Worm (Caenorhabditis elegans) whole organism, mixed stage, embryonic: ENCODE results near the gene sdz-33.

Experiments used
- bed-3 ChIP-seq: fragments of 200-800 bp; sonication (Bioruptor generic); optimal IDR thresholded peaks from 3 replicates; lab custom pipeline; 2018; ENCODE audit warnings: mild to moderate bottlenecking, missing genetic modification characterization, moderate library complexity, missing compliant biosample characterization
- ceh-39 ChIP-seq: fragments of 150-350 bp; optimal IDR thresholded peaks from 2 replicates; lab custom pipeline; 2014; ENCODE audit warnings: missing biosample characterization, missing genetic modification characterization
- ces-1 ChIP-seq: fragments of 150-350 bp; optimal IDR thresholded peaks from 2 replicates; lab custom pipeline; 2014; ENCODE audit warnings: missing biosample characterization, missing genetic modification reagents, missing genetic modification characterization
- drap-1 ChIP-seq: fragments of 200-800 bp; sonication (Bioruptor generic); optimal IDR thresholded peaks from 3 replicates; lab custom pipeline; 2018; ENCODE audit warnings: mild to moderate bottlenecking, missing genetic modification characterization, missing compliant biosample characterization
- elt-1 ChIP-seq: sonication (generic microtip); optimal IDR thresholded peaks from 2 replicates; lab custom pipeline; 2017; ENCODE audit warnings: missing genetic modification characterization, mild to moderate bottlenecking, missing compliant biosample characterization, antibody characterized with exemption, moderate library complexity, borderline replicate concordance; ENCODE audit not compliant: insufficient read depth
- nhr-12 ChIP-seq: fragments of 150-350 bp; optimal IDR thresholded peaks from 2 replicates; lab custom pipeline; 2014; ENCODE audit warnings: missing biosample characterization, missing genetic modification characterization
- nhr-237 ChIP-seq: fragments of 150-350 bp; optimal IDR thresholded peaks from 2 replicates; lab custom pipeline; 2014; ENCODE audit warnings: missing biosample characterization, missing genetic modification characterization
- pha-4 ChIP-seq: fragments of 150-350 bp; optimal IDR thresholded peaks from 2 replicates; lab custom pipeline; 2018; ENCODE audit warnings: missing biosample characterization, missing genetic modification reagents, missing genetic modification characterization
- sptf-1 ChIP-seq: sonication (generic microtip); optimal IDR thresholded peaks from 2 replicates; lab custom pipeline; 2017; ENCODE audit warnings: mild to moderate bottlenecking, missing genetic modification characterization, moderate library complexity, missing compliant biosample characterization
- unc-62 ChIP-seq: fragments of 150-350 bp; optimal IDR thresholded peaks from 2 replicates; lab custom pipeline; 2014; ENCODE audit warnings: missing biosample characterization, missing genetic modification reagents, missing genetic modification characterization
- ztf-11 ChIP-seq: fragments of 150-350 bp; optimal IDR thresholded peaks from 2 replicates; lab custom pipeline; 2014; ENCODE audit warnings: missing biosample characterization, missing genetic modification characterization

- no peak for TF ChIP-seq unc-62 (GFP tag; lab: Kevin White, UChicago)
- no peak for TF ChIP-seq elt-1 (tag; lab: Kevin White, UChicago)
- no peak for TF ChIP-seq pha-4 (tag; lab: Kevin White, UChicago)
- no peak for TF ChIP-seq ztf-11 (tag; lab: Kevin White, UChicago)
- peak; percentile 42 for TF ChIP-seq sptf-1 (tag; lab: Kevin White, UChicago)
- no peak for TF ChIP-seq ceh-39
- TF ChIP-seq drap-1 (GFP tag; lab: Kevin White, UChicago) = no peak
- no peak for TF ChIP-seq ces-1 (GFP tag; lab: Kevin White, UChicago)
- no peak for TF ChIP-seq bed-3 (GFP tag; lab: Kevin White, UChicago)
- no peak for TF ChIP-seq nhr-12 (tag; lab: Kevin White, UChicago)
- no peak for TF ChIP-seq nhr-237 (tag; lab: Kevin White, UChicago)
Observed at ce11 chrIII:11876130-11876529, 31.1 kb upstream of the sdz-33 start.
